Fruit fly (Drosophila melanogaster) whole organism, pupa: ENCODE results near the gene Hira.

Experiments
- CG10348 ChIP-seq: fragments of 200-800 bp; sonication (Bioruptor generic); IDR thresholded peaks from 2 replicates; pipeline ENCODE4 v1.3.6; 2022; ENCODE audit warnings: missing biosample characterization, missing genetic modification characterization
- CG4496 ChIP-seq: fragments of 200-800 bp; sonication (Bioruptor generic); IDR thresholded peaks from 3 replicates; pipeline ENCODE4 v1.3.6; 2022; ENCODE audit warnings: missing biosample characterization, missing genetic modification characterization
- D1 ChIP-seq: fragments of 200-800 bp; sonication (Bioruptor generic); optimal IDR thresholded peaks from 2 replicates; lab custom pipeline; 2018; ENCODE audit warnings: missing biosample characterization, mild to moderate bottlenecking, missing genetic modification characterization, moderate library complexity
- EcR ChIP-seq: fragments of 200-800 bp; sonication (Bioruptor generic); optimal IDR thresholded peaks from 3 replicates; lab custom pipeline; 2019; ENCODE audit warnings: missing biosample characterization, missing genetic modification characterization, mild to moderate bottlenecking, moderate library complexity, missing genetic modification reagents
- Pif1A ChIP-seq: fragments of 200-800 bp; sonication (Bioruptor generic); optimal IDR thresholded peaks from 3 replicates; lab custom pipeline; 2016; ENCODE audit warnings: missing biosample characterization, missing genetic modification characterization
- gl ChIP-seq: fragments of 200-800 bp; sonication (Bioruptor generic); optimal IDR thresholded peaks from 2 replicates; lab custom pipeline; 2018; ENCODE audit warnings: missing biosample characterization, mild to moderate bottlenecking, missing genetic modification characterization
- rn ChIP-seq: fragments of 200-800 bp; sonication (Bioruptor generic); IDR thresholded peaks from 2 replicates; pipeline ENCODE4 v1.3.6; 2022; ENCODE audit warnings: missing biosample characterization, missing genetic modification characterization

- TF ChIP-seq gl (tag; lab: Kevin White, UChicago) (no peak), D1 (tag; lab: Kevin White, UChicago) (no peak), Pif1A (GFP tag; lab: Kevin White, UChicago) (no peak), CG4496 (GFP tag; lab: Robert Waterston, UW) (no peak), rn (GFP tag; lab: Robert Waterston, UW) (no peak), EcR (GFP tag; lab: Kevin White, UChicago) (no peak), CG10348 (no peak)
Observed at dm6 chrX:7746342-7746741, 24.4 kb downstream of the Hira start.
